Worm (Caenorhabditis elegans): ENCODE measurements around the gene arrd-18.

Gene arrd-18

DNA sequence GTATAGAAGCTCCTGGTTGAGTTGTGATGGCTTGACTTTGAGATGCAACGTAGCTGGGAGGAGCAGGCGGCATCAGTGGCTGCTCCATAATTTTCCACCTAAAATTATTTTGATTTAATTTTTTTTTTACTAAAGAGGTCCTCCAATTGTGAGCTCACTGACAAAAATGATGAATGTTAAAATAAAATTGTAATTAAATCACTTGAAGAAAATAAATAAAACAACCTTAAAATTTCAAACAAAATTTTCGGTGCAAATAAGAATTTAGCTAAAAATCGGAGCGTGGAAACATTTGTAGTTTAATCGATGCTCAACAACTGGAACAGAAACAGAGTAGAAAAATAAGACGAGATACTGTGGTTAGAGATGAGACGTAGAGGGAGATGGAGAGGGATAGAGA lies 45.2 kb upstream of the arrd-18 start, which contains the start of gene scrm-3:
scrm-3 (minus strand) TSS at position 101 of the 400 bp plus-strand sequence.
- TF ChIP-seq mef-2 (tag; optimal IDR thresholded peaks at IDR 0.05): no peak

DNA sequence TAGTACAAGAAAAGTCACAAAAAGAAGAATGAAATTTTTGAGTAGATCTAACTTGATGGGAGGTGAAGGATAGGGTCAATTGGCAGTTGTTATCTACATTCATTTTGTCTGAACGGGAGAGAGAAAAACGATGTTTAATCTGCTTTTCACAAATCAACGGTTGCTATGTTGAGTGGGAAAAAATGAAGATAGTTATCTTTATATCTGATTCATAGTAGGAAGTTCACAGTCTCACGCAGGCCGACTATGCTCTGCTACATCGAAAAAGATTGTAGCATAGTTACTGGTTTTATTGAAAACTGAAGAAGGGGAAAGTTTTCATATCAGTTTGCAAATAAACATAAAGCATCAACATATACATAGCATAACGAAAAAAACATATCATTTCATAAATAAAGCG lies 43.6 kb upstream of the arrd-18 start:
- TF ChIP-seq lin-14 (GFP tag; optimal IDR thresholded peaks at IDR 0.05) (peak; percentile 13), lin-35 (GFP tag; optimal IDR thresholded peaks at IDR 0.05) (no peak), hlh-4 (tag; optimal IDR thresholded peaks at IDR 0.05) (no peak), nhr-85 (tag) (peak; percentile 67), lir-3 (tag; optimal IDR thresholded peaks at IDR 0.05; ENCODE audit: poor library complexity) (no peak), pax-3 (tag; optimal IDR thresholded peaks at IDR 0.05) (no peak), nhr-28 (tag; optimal IDR thresholded peaks at IDR 0.05) (no peak), nhr-47 (tag; optimal IDR thresholded peaks at IDR 0.05) (no peak), nhr-11 (tag; optimal IDR thresholded peaks at IDR 0.05) (no peak), lin-39 (tag; optimal IDR thresholded peaks at IDR 0.05) (no peak), hpl-2 (GFP tag; optimal IDR thresholded peaks at IDR 0.05) (no peak)

DNA sequence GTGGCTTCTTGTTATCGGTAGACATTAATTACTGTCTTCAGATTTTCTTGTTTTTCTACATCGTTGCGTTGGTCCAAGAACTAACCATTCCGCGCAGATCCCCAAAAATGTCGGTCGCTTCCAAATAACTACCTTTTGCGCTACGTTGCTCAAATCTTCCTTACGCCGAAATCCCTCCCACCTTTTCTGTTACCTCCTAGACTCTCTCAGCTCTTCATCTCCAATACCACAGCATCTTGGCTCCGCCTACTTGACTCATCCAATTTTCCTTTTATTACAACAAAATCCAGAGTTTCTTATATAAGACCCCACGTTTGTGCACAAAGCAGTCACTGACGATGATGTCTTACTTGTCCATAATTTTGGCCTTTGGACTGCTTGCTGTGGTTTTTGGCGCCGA lies 41.0 kb upstream of the arrd-18 start, which contains the start of gene C17B7.12:
C17B7.12 (plus strand) TSS at position 301 of the 400 bp plus-strand sequence.
- no peak for TF ChIP-seq efl-1 (optimal IDR thresholded peaks at IDR 0.05)
- TF ChIP-seq efl-1 (GFP tag; optimal IDR thresholded peaks at IDR 0.05 in 1 of 2): no peak
- TF ChIP-seq F16B12.6 (tag; optimal IDR thresholded peaks at IDR 0.05): no peak
- no peak for TF ChIP-seq fos-1 (tag; optimal IDR thresholded peaks at IDR 0.05)
- TF ChIP-seq nhr-28 (tag; optimal IDR thresholded peaks at IDR 0.05): no peak
- TF ChIP-seq hlh-4 (tag; optimal IDR thresholded peaks at IDR 0.05): no peak
- TF ChIP-seq ama-1 (optimal IDR thresholded peaks at IDR 0.05): no peak
- no peak for TF ChIP-seq nhr-12 (tag; optimal IDR thresholded peaks at IDR 0.05)
- no peak for TF ChIP-seq tlp-1 (tag; optimal IDR thresholded peaks at IDR 0.05)
- no peak for TF ChIP-seq Y116A8C.19 (tag; optimal IDR thresholded peaks at IDR 0.05; ENCODE audit: borderline replicate concordance)
- TF ChIP-seq unc-86 (tag; optimal IDR thresholded peaks at IDR 0.05): no peak

DNA sequence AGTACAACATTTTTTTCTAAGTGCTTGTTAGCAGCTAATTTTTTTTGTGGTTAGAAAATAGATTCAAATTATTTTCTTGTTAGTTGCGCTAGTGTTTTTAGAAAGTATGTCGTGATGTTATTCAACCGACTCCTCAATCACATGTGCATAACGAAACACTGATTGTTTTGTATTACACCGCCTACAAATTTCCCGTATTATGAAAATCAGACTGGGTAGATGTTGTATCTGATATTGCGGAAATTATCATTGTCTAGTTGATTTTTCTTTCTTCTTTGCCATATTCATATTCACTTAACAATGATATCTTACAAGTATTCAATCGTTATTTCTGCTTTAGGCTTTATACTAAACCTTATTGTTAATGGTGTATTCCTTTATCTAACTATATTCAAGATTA lies 39.3 kb upstream of the arrd-18 start, which contains the start of gene str-63:
str-63 (plus strand) TSS at position 301 of the 400 bp plus-strand sequence.
- TF ChIP-seq lsy-2 (tag; optimal IDR thresholded peaks at IDR 0.05) (no peak), nhr-85 (tag) (no peak), tbx-2 (tag; optimal IDR thresholded peaks at IDR 0.05) (no peak), F16B12.6 (tag; optimal IDR thresholded peaks at IDR 0.05) (no peak), nhr-20 (tag; optimal IDR thresholded peaks at IDR 0.05) (no peak), unc-62 (GFP tag; optimal IDR thresholded peaks at IDR 0.05) (no peak), blmp-1 (tag; optimal IDR thresholded peaks at IDR 0.05) (no peak)

DNA sequence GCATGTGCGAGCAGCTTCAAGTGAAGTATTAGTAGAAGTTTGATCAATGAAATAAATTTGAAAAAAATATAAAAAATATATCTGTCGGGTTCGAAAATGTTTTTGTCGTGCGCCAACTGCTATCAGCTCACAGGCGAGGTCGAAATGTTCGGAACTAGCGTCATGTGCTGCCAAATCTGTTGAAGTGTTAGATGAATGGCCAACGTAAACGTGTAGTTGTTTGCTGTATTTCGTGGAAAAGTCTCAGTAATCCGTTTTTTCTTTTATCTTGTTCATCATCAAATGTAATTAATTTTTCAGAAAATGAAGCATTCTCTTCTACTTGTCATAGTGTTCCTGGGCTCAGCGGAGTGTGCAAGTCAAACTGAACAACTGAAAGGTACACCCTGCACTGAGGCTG lies 38.0 kb upstream of the arrd-18 start, which contains the start of gene C17B7.15:
C17B7.15 (plus strand) TSS at position 301 of the 400 bp plus-strand sequence.
- TF ChIP-seq nhr-90 (tag; optimal IDR thresholded peaks at IDR 0.05; ENCODE audit: poor library complexity) (no peak), lin-14 (GFP tag; optimal IDR thresholded peaks at IDR 0.05) (peak; percentile 12)

DNA sequence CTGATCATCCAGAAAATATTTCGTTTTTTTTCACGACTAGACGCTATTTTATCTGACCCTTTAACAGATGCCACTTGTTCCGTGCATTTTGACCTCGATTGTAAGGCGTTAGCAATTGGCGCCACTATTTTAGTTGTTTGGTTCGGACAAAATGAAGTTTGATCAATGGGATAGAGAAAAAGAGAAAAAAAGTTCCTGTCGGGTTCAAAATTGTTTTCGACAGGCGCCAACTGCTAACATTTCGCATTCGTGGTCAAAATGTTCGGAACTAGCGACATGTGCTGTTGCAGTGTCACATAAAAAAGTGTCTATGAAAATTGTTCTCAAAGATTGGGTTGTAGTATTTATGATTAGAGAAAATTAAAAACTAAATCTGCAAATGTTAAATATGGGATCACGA lies 35.6 kb upstream of the arrd-18 start:
- TF ChIP-seq lir-3 (tag; optimal IDR thresholded peaks at IDR 0.05; ENCODE audit: poor library complexity) (no peak), hlh-4 (tag; optimal IDR thresholded peaks at IDR 0.05) (no peak), xbp-1 (tag; optimal IDR thresholded peaks at IDR 0.05) (no peak), nhr-20 (tag; optimal IDR thresholded peaks at IDR 0.05) (peak; percentile 12), mab-9 (GFP tag; IDR thresholded peaks at IDR 0.05) (no peak), vab-15 (tag; optimal IDR thresholded peaks at IDR 0.05) (no peak), nhr-85 (tag) (no peak), nhr-47 (tag; optimal IDR thresholded peaks at IDR 0.05) (no peak), nhr-90 (tag; optimal IDR thresholded peaks at IDR 0.05; ENCODE audit: poor library complexity) (no peak), ceh-63 (GFP tag; optimal IDR thresholded peaks at IDR 0.05) (no peak), unc-62 (GFP tag; optimal IDR thresholded peaks at IDR 0.05) (no peak), grh-1 (GFP tag; IDR thresholded peaks at IDR 0.05) (no peak), efl-1 (optimal IDR thresholded peaks at IDR 0.05) (no peak), efl-1 (GFP tag; optimal IDR thresholded peaks at IDR 0.05 in 1 of 2) (no peak), mef-2 (tag; optimal IDR thresholded peaks at IDR 0.05) (no peak), snu-23 (GFP tag; optimal IDR thresholded peaks at IDR 0.05) (no peak), alr-1 (tag; optimal IDR thresholded peaks at IDR 0.05; ENCODE audit: borderline replicate concordance) (no peak), hpl-2 (GFP tag; optimal IDR thresholded peaks at IDR 0.05) (no peak), snpc-4 (tag; optimal IDR thresholded peaks at IDR 0.05) (no peak), ceh-8 (GFP tag; optimal IDR thresholded peaks at IDR 0.05) (no peak), lin-13 (GFP tag; optimal IDR thresholded peaks at IDR 0.05) (no peak), lin-39 (tag; optimal IDR thresholded peaks at IDR 0.05) (no peak), nhr-19 (GFP tag; conservative IDR thresholded peaks at IDR 0.05) (peak; percentile 22; the same call in 1 of the 2 replicates), ztf-11 (tag; optimal IDR thresholded peaks at IDR 0.05) (no peak), mdl-1 (tag; optimal IDR thresholded peaks at IDR 0.05) (no peak), nhr-237 (tag; optimal IDR thresholded peaks at IDR 0.05) (no peak), rnt-1 (tag; optimal IDR thresholded peaks at IDR 0.05) (peak; percentile 57)

Data from whole organism, L1 larva.